Worm (Caenorhabditis elegans) whole organism, early embryonic: ENCODE results near the gene srb-13.

Experiments used
- B0310.2 ChIP-seq: sonication (generic microtip); optimal IDR thresholded peaks from 2 replicates; lab custom pipeline; 2016; ENCODE audit warnings: mild to moderate bottlenecking, missing genetic modification characterization, missing compliant biosample characterization
- F13C5.2 ChIP-seq: sonication (generic microtip); optimal IDR thresholded peaks from 2 replicates; lab custom pipeline; 2017; ENCODE audit warnings: mild to moderate bottlenecking, missing genetic modification characterization, inconsistent platforms, missing compliant biosample characterization
- aly-1 ChIP-seq: sonication (generic microtip); optimal IDR thresholded peaks from 2 replicates; lab custom pipeline; 2016; ENCODE audit warnings: missing genetic modification characterization, missing compliant biosample characterization
- ama-1 ChIP-seq: fragments of 150-350 bp; optimal IDR thresholded peaks from 2 replicates; lab custom pipeline; 2014
- ceh-13 ChIP-seq: fragments of 200-800 bp; sonication (Bioruptor generic); optimal IDR thresholded peaks from 2 replicates; lab custom pipeline; 2018; ENCODE audit warnings: mild to moderate bottlenecking, missing genetic modification characterization, missing compliant biosample characterization
- ceh-36 ChIP-seq: sonication (generic microtip); optimal IDR thresholded peaks from 2 replicates; lab custom pipeline; 2016; ENCODE audit warnings: missing genetic modification characterization, inconsistent platforms, missing compliant biosample characterization
- ets-7 ChIP-seq: sonication (generic microtip); optimal IDR thresholded peaks from 2 replicates; lab custom pipeline; 2016; ENCODE audit warnings: missing genotype, missing genetic modification characterization, missing compliant biosample characterization
- flt-1 ChIP-seq: fragments of 200-800 bp; sonication (Bioruptor generic); IDR thresholded peaks from 2 replicates; pipeline ENCODE4 v1.3.6; 2022; ENCODE audit warnings: missing genetic modification characterization, missing compliant biosample characterization
- hmbx-1 ChIP-seq: sonication (generic microtip); optimal IDR thresholded peaks from 2 replicates; lab custom pipeline; 2016; ENCODE audit warnings: mild to moderate bottlenecking, missing genetic modification characterization, missing compliant biosample characterization
- hmg-4 ChIP-seq: fragments of 200-800 bp; sonication (Bioruptor generic); optimal IDR thresholded peaks from 2 replicates; lab custom pipeline; 2018; ENCODE audit warnings: mild to moderate bottlenecking, missing genetic modification characterization, missing compliant biosample characterization
- hnd-1 ChIP-seq: sonication (generic microtip); optimal IDR thresholded peaks from 2 replicates; lab custom pipeline; 2016; ENCODE audit warnings: missing genetic modification characterization, missing compliant biosample characterization
- pes-1 ChIP-seq: fragments of 200-800 bp; sonication (Bioruptor generic); IDR thresholded peaks from 2 replicates; pipeline ENCODE4 v1.3.6; 2022; ENCODE audit warnings: missing genetic modification reagents, missing genetic modification characterization, missing compliant biosample characterization
- scrt-1 ChIP-seq: fragments of 200-800 bp; sonication (Bioruptor generic); IDR thresholded peaks from 2 replicates; pipeline ENCODE4 v1.3.6; 2022; ENCODE audit warnings: missing genetic modification characterization, missing compliant biosample characterization
- sea-1 ChIP-seq: fragments of 200-800 bp; sonication (Bioruptor generic); conservative IDR thresholded peaks from 2 replicates; pipeline ENCODE4 v1.3.6; 2022; ENCODE audit warnings: missing genetic modification characterization, missing compliant biosample characterization
- tbx-11 ChIP-seq: fragments of 200-800 bp; sonication (Bioruptor generic); IDR thresholded peaks from 2 replicates; pipeline ENCODE4 v1.3.6; 2022; ENCODE audit warnings: missing genetic modification characterization, missing compliant biosample characterization
- tbx-37 ChIP-seq: fragments of 200-800 bp; sonication (Bioruptor generic); conservative IDR thresholded peaks from 2 replicates; pipeline ENCODE4 v1.3.6; 2022; ENCODE audit warnings: missing genetic modification reagents, missing genetic modification characterization, missing compliant biosample characterization
- tra-4 ChIP-seq: sonication (generic microtip); optimal IDR thresholded peaks from 2 replicates; lab custom pipeline; 2017; ENCODE audit warnings: missing genetic modification characterization, missing compliant biosample characterization

The srb-13 gene

DNA sequence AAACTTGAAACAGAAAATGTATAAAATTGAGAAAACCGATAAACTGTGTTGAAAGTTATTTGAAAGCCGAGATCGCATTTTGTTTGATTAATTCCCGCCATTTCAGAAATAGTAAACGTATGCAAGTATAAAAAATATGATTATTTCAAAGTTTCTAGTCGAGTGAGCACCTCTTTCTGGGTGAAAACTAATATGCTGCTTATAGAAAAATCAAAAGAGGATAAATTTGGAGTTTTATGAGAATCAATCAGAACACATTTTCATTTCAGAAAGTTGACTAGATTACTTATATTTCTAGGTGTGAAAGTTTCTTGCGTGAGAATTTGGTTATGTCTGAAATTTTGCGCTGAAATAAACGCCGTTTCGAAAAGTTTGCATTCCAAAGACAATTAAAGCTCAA is at the start of gene srb-13:
Gene srb-13, minus strand, starts transcription at position 101 of the 400 bp plus-strand sequence.
- TF ChIP-seq ceh-13 (GFP tag; lab: Kevin White, UChicago) (no peak), hmbx-1 (tag; lab: Kevin White, UChicago) (no peak), hnd-1 (tag; lab: Kevin White, UChicago) (no peak), ets-7 (tag; lab: Kevin White, UChicago) (no peak), B0310.2 (tag; lab: Kevin White, UChicago) (no peak), aly-1 (no peak), sea-1 (no peak), pes-1 (GFP tag; lab: Robert Waterston, UW) (no peak), tbx-11 (no peak), scrt-1 (GFP tag; lab: Robert Waterston, UW) (no peak), F13C5.2 (tag; lab: Kevin White, UChicago) (no peak), tra-4 (tag; lab: Kevin White, UChicago) (no peak), ceh-36 (tag; lab: Kevin White, UChicago) (no peak)

DNA sequence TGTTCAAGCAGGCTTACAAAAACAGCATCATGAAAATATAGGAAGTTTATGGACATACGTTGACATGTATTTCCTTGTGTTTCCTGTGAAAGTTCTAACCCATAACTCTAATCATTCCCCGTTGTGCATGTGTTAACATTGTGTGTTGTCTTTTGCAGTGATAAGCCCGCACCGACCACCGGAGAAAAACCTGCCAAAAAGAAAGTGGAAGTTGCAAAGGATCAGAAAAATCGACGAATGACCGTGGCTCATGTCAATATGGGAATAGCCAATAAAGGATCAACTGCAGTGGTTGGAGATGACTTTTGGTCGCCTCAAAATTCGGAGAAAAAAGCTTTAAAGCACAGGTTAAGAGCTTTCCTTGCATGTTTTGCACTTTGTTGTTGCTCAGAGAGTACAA is 47.9 kb upstream of the srb-13 start:
- TF ChIP-seq ceh-13 (GFP tag; lab: Kevin White, UChicago) (no peak), hmbx-1 (tag; lab: Kevin White, UChicago) (no peak), aly-1 (no peak), ceh-36 (tag; lab: Kevin White, UChicago) (no peak), tra-4 (tag; lab: Kevin White, UChicago) (no peak), pes-1 (GFP tag; lab: Robert Waterston, UW) (no peak), sea-1 (no peak), tbx-11 (no peak), tbx-37 (GFP tag; lab: Robert Waterston, UW) (no peak)

DNA sequence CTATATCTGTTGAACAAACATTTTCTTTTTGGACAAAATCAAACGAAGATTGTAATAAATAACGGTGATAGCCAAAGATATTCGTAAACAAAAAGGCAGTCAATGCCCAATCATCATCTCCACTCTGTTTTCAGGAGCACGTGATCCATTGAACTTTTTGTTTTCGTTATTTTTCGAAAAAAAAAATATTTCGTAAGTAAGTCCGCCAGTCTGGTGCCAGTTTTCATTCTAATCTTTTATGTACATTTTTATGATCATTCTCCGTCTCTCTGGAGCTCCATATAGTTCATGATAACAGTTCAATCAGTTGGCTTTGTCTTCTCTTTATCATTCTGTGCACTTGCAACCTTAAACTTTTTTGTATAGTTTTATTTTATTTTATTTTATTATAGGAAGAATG is 45.5 kb upstream of the srb-13 start, which contains the start of gene ampd-1:
Gene ampd-1, plus strand, starts transcription at position 393 of the 400 bp plus-strand sequence.
- TF ChIP-seq hmbx-1 (tag; lab: Kevin White, UChicago) (no peak), ceh-13 (GFP tag; lab: Kevin White, UChicago) (no peak), aly-1 (no peak), ets-7 (tag; lab: Kevin White, UChicago) (no peak), hmg-4 (GFP tag; lab: Kevin White, UChicago) (no peak), tra-4 (tag; lab: Kevin White, UChicago) (no peak), tbx-37 (GFP tag; lab: Robert Waterston, UW) (no peak), ama-1 (lab: Kevin White, UChicago) (no peak), F13C5.2 (tag; lab: Kevin White, UChicago) (no peak), hnd-1 (tag; lab: Kevin White, UChicago) (no peak)

DNA sequence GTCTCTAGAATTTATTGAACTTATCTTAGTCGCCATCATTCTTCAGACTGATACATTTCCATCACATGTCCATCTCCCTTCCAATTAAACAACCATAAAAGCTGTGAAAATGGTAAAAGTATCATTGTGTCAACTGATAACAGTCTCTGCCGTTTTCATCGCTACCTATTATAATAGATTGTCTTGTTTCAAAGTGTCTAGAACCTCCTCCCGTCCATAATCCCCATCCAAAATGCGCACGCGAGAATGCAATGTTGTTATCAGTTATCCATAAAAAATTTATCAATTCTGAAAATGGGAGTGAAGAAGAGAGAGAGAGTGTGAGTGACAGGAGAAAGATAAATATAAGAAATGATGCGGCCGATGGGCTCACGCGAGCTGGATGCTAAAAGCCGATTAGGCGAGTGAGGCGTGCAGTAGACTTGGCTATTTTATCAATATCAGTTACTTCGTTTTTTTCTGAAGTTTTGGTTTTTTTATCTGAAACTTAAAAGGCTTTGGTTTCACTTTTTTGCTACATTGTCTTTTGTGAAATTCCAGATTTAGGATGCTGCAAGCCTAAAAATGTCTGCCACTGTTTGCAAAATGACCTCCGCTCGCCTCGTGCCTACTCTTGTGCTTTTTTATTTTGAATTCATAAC is 44.6 kb upstream of the srb-13 start:
- no peak for TF ChIP-seq ama-1 (lab: Kevin White, UChicago)
- no peak for TF ChIP-seq aly-1
- no peak for TF ChIP-seq F13C5.2 (tag; lab: Kevin White, UChicago)
- TF ChIP-seq flt-1 (GFP tag; lab: Robert Waterston, UW) = no peak
- TF ChIP-seq scrt-1 (GFP tag; lab: Robert Waterston, UW) = no peak
- TF ChIP-seq hmbx-1 (tag; lab: Kevin White, UChicago) = no peak
- no peak for TF ChIP-seq sea-1
- TF ChIP-seq ets-7 (tag; lab: Kevin White, UChicago) = no peak
- no peak for TF ChIP-seq ceh-13 (GFP tag; lab: Kevin White, UChicago)
- no peak for TF ChIP-seq ceh-36 (tag; lab: Kevin White, UChicago)
- TF ChIP-seq hmg-4 (GFP tag; lab: Kevin White, UChicago) = no peak

DNA sequence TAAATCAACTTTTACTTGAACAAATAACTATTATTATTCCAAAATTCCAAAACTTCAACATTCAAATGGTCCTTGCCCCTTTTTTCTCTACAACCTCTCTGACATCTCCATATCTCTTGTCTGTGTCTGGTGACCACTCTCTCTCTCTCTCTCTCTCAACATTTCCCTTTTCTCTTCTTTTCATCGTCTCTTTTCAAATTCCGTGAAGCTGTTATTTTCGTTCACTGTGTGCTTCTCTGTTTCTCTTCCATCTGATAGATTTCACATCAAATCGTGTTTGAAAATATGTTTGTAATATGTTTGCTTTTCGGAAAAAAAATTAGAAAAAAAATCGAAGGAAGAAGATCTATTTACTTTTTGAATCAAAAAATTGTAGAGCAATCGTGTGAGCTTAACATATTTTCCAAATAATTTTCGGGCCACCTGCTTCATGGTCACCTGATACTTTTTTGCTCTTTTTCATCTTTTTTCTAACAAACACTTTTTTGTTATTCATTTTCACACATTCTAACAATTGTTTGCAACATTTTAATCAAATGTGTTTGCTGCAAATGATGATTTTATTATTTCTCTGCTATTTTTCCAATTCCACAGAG is 43.7 kb upstream of the srb-13 start:
- TF ChIP-seq hmg-4 (GFP tag; lab: Kevin White, UChicago) (no peak), B0310.2 (tag; lab: Kevin White, UChicago) (no peak), ets-7 (tag; lab: Kevin White, UChicago) (no peak), F13C5.2 (tag; lab: Kevin White, UChicago) (no peak), tbx-11 (no peak), ama-1 (lab: Kevin White, UChicago) (no peak), flt-1 (GFP tag; lab: Robert Waterston, UW) (no peak), hnd-1 (tag; lab: Kevin White, UChicago) (no peak), pes-1 (GFP tag; lab: Robert Waterston, UW) (no peak), scrt-1 (GFP tag; lab: Robert Waterston, UW) (no peak), ceh-13 (GFP tag; lab: Kevin White, UChicago) (no peak), aly-1 (no peak), tra-4 (tag; lab: Kevin White, UChicago) (no peak), tbx-37 (GFP tag; lab: Robert Waterston, UW) (no peak)

DNA sequence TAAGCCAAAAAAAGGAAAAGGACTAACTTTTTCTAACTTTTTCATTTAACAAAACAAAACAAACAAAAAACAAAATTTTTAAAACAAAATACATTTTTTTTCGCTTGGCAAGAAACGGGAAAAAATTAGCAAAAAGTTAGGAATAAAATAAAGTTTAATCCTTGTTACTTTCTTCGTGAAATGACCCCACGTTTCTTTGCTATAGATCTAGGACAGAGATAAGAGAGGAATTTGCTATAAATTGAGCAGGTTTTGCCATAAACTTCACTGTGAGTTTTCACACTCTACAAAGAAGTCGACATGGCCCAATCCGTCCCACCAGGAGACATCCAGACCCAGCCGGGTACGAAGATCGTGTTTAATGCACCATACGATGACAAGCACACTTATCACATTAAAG is 42.1 kb upstream of the srb-13 start, which contains the start of gene msp-50:
Gene msp-50, plus strand, starts transcription at position 301 of the 400 bp plus-strand sequence.
- TF ChIP-seq ama-1 (lab: Kevin White, UChicago) (no peak), ceh-13 (GFP tag; lab: Kevin White, UChicago) (no peak), hmbx-1 (tag; lab: Kevin White, UChicago) (no peak), tra-4 (tag; lab: Kevin White, UChicago) (no peak), tbx-37 (GFP tag; lab: Robert Waterston, UW) (no peak), ceh-36 (tag; lab: Kevin White, UChicago) (no peak), flt-1 (GFP tag; lab: Robert Waterston, UW) (no peak), pes-1 (GFP tag; lab: Robert Waterston, UW) (no peak), tbx-11 (no peak), aly-1 (no peak), sea-1 (no peak), B0310.2 (tag; lab: Kevin White, UChicago) (no peak), ets-7 (tag; lab: Kevin White, UChicago) (no peak), hnd-1 (tag; lab: Kevin White, UChicago) (no peak)
